Worm (Caenorhabditis elegans) whole organism, L2 larva: ENCODE measurements around the gene C34B4.5.

Experiments used
- C34F6.9 ChIP-seq: fragments of 150-350 bp; optimal IDR thresholded peaks from 2 replicates; lab custom pipeline; 2014; ENCODE audit warnings: missing biosample characterization, missing genetic modification characterization
- F13H6.1 ChIP-seq: sonication (generic microtip); optimal IDR thresholded peaks from 2 replicates; lab custom pipeline; 2016; ENCODE audit warnings: missing genetic modification characterization, missing compliant biosample characterization
- R02D3.7 ChIP-seq: fragments of 150-350 bp; optimal IDR thresholded peaks from 2 replicates; lab custom pipeline; 2014; ENCODE audit warnings: missing biosample characterization, missing genetic modification characterization
- ZK546.5 ChIP-seq: sonication (generic microtip); optimal IDR thresholded peaks from 2 replicates; lab custom pipeline; 2017; ENCODE audit warnings: missing biosample characterization, missing genetic modification characterization
- alr-1 ChIP-seq: fragments of 150-350 bp; optimal IDR thresholded peaks from 2 replicates; lab custom pipeline; 2014; ENCODE audit warnings: missing biosample characterization, missing genetic modification characterization
- ama-1 ChIP-seq: fragments of 150-350 bp; optimal IDR thresholded peaks from 2 replicates; lab custom pipeline; 2018; ENCODE audit warnings: inconsistent platforms
- blmp-1 ChIP-seq: sonication (generic microtip); optimal IDR thresholded peaks from 2 replicates; lab custom pipeline; 2017; ENCODE audit warnings: missing genetic modification characterization, mild to moderate bottlenecking, missing compliant biosample characterization, antibody characterized with exemption, moderate library complexity; ENCODE audit not compliant: insufficient read depth
- ceh-16 ChIP-seq: fragments of 150-350 bp; optimal IDR thresholded peaks from 2 replicates; lab custom pipeline; 2014; ENCODE audit warnings: missing biosample characterization, missing genetic modification characterization
- crh-2 ChIP-seq: sonication (generic microtip); optimal IDR thresholded peaks from 2 replicates; lab custom pipeline; 2017; ENCODE audit warnings: missing biosample characterization, missing genetic modification characterization
- dmd-4 ChIP-seq: sonication (generic microtip); optimal IDR thresholded peaks from 2 replicates; lab custom pipeline; 2017; ENCODE audit warnings: missing biosample characterization, missing genetic modification characterization
- fos-1 ChIP-seq: fragments of 150-350 bp; optimal IDR thresholded peaks from 2 replicates; lab custom pipeline; 2014; ENCODE audit warnings: missing biosample characterization, missing genetic modification characterization
- gmeb-1 ChIP-seq: fragments of 150-350 bp; optimal IDR thresholded peaks from 2 replicates; lab custom pipeline; 2014; ENCODE audit warnings: missing biosample characterization, missing genetic modification characterization
- lin-11 ChIP-seq: fragments of 150-350 bp; sonication (generic microtip); optimal IDR thresholded peaks from 2 replicates; lab custom pipeline; 2014; ENCODE audit warnings: missing biosample characterization, missing genetic modification characterization, inconsistent platforms, mixed read lengths
- lin-13 ChIP-seq: fragments of 150-350 bp; optimal IDR thresholded peaks from 2 replicates; lab custom pipeline; 2014; ENCODE audit warnings: missing biosample characterization, missing genetic modification reagents, missing genetic modification characterization
- lsy-2 ChIP-seq, 2 experiments: fragments of 150-350 bp in 1 of 2; sonication (generic microtip) in 1 of 2; optimal IDR thresholded peaks; 2 replicates each; lab custom pipeline; 2014 to 2017; ENCODE audit warnings: missing biosample characterization in 2 of 2, missing genetic modification characterization in 2 of 2
- mab-5 ChIP-seq: fragments of 150-350 bp; optimal IDR thresholded peaks from 2 replicates; lab custom pipeline; 2014; ENCODE audit warnings: missing biosample characterization, missing genetic modification characterization
- mbf-1 ChIP-seq: sonication (generic microtip); optimal IDR thresholded peaks from 2 replicates; lab custom pipeline; 2017; ENCODE audit warnings: missing biosample characterization, missing genetic modification characterization
- mdl-1 ChIP-seq, 2 experiments: fragments of 150-350 bp in 1 of 2; sonication (generic microtip) in 1 of 2; optimal IDR thresholded peaks; 2 replicates each; lab custom pipeline; 2017; ENCODE audit warnings: missing biosample characterization in 2 of 2, missing genetic modification characterization in 2 of 2
- nhr-10 ChIP-seq: sonication (generic microtip); optimal IDR thresholded peaks from 2 replicates; lab custom pipeline; 2017; ENCODE audit warnings: missing biosample characterization, missing genetic modification characterization
- nhr-12 ChIP-seq: fragments of 150-350 bp; optimal IDR thresholded peaks from 2 replicates; lab custom pipeline; 2014; ENCODE audit warnings: missing biosample characterization, missing genetic modification characterization
- nhr-129 ChIP-seq: fragments of 150-350 bp; optimal IDR thresholded peaks from 2 replicates; lab custom pipeline; 2014; ENCODE audit warnings: missing biosample characterization, missing genetic modification characterization
- nhr-21 ChIP-seq: fragments of 150-350 bp; optimal IDR thresholded peaks from 2 replicates; lab custom pipeline; 2014; ENCODE audit warnings: missing biosample characterization, missing genetic modification characterization
- nhr-237 ChIP-seq: fragments of 150-350 bp; optimal IDR thresholded peaks from 2 replicates; lab custom pipeline; 2014; ENCODE audit warnings: missing biosample characterization, missing genetic modification characterization
- nhr-25 ChIP-seq: fragments of 150-350 bp; sonication (generic microtip); optimal IDR thresholded peaks from 3 replicates; lab custom pipeline; 2014; ENCODE audit warnings: missing biosample characterization, missing genetic modification characterization
- nhr-6 ChIP-seq: fragments of 150-350 bp; optimal IDR thresholded peaks from 2 replicates; lab custom pipeline; 2014; ENCODE audit warnings: missing biosample characterization, missing genetic modification characterization
- nhr-77 ChIP-seq: fragments of 150-350 bp; optimal IDR thresholded peaks from 2 replicates; lab custom pipeline; 2014; ENCODE audit warnings: missing biosample characterization, missing genetic modification characterization
- sem-4 ChIP-seq: fragments of 150-350 bp; optimal IDR thresholded peaks from 2 replicates; lab custom pipeline; 2014; ENCODE audit warnings: missing biosample characterization, missing genetic modification reagents, missing genetic modification characterization
- skn-1 ChIP-seq: sonication (generic microtip); optimal IDR thresholded peaks from 2 replicates; lab custom pipeline; 2017; ENCODE audit warnings: missing biosample characterization, missing genetic modification characterization
- sma-3 ChIP-seq: sonication (generic microtip); optimal IDR thresholded peaks from 2 replicates; lab custom pipeline; 2016; ENCODE audit warnings: missing genetic modification reagents, missing genetic modification characterization, missing compliant biosample characterization
- sma-9 ChIP-seq, 2 experiments: fragments of 150-350 bp in 1 of 2; sonication (generic microtip) in 1 of 2; optimal IDR thresholded peaks; 2 replicates each; lab custom pipeline; 2014 to 2016; ENCODE audit warnings: missing genetic modification characterization in 2 of 2, mild to moderate bottlenecking in 1 of 2, missing biosample characterization in 1 of 2, missing compliant biosample characterization in 1 of 2, missing genetic modification reagents in 1 of 2, moderate library complexity in 1 of 2
- snpc-4 ChIP-seq: fragments of 150-350 bp; optimal IDR thresholded peaks from 2 replicates; lab custom pipeline; 2014; ENCODE audit warnings: missing biosample characterization, missing genetic modification characterization
- unc-39 ChIP-seq: fragments of 150-350 bp; optimal IDR thresholded peaks from 2 replicates; lab custom pipeline; 2014; ENCODE audit warnings: missing biosample characterization, missing genetic modification characterization
- unc-55 ChIP-seq: fragments of 150-350 bp; sonication (generic microtip); optimal IDR thresholded peaks from 3 replicates; lab custom pipeline; 2014; ENCODE audit warnings: missing biosample characterization, missing genetic modification reagents, missing genetic modification characterization
- zag-1 ChIP-seq: fragments of 150-350 bp; optimal IDR thresholded peaks from 2 replicates; lab custom pipeline; 2014; ENCODE audit warnings: missing biosample characterization, missing genetic modification characterization
- ztf-4 ChIP-seq: fragments of 150-350 bp; optimal IDR thresholded peaks from 2 replicates; lab custom pipeline; 2014; ENCODE audit warnings: missing biosample characterization, missing genetic modification characterization

C34B4.5 gene

DNA sequence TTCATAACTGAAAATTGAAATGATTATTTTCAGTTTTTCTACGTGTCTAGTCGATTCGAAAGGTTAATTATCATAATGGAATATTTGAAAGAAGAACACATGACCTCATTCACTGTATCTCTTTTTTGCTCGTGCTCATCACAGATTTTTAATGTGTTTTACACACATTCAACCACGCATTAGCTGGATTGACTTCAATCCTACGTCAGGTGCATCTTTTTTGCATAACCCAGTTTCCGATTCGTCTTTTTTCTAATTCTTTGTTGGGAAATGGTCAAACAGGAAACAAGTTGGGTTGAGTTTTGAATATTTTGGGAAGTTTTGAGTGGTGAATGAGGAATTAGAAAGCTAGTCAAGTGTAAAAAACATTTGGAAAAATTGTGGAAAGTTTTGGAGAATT lies 25.5 kb upstream of the C34B4.5 start:
- TF ChIP-seq sma-3: no peak
- no peak for TF ChIP-seq mbf-1 (tag; lab: Kevin White, UChicago)
- no peak for TF ChIP-seq crh-2 (tag; lab: Kevin White, UChicago)
- TF ChIP-seq ceh-16 (tag; lab: Kevin White, UChicago): no peak

ce11 chrV:13071052-13071451 lies 24.7 kb upstream of the C34B4.5 start, which contains the start of gene C34B4.3:
Gene C34B4.3 (minus strand): TSS chrV:13071152.
- TF ChIP-seq ceh-16 (tag; lab: Kevin White, UChicago): no peak
- no peak for TF ChIP-seq ama-1 (lab: Kevin White, UChicago)
- no peak for TF ChIP-seq alr-1 (tag; lab: Kevin White, UChicago)
- TF ChIP-seq fos-1 (tag; lab: Kevin White, UChicago): no peak
- no peak for TF ChIP-seq mab-5 (tag; lab: Kevin White, UChicago)
- no peak for TF ChIP-seq snpc-4 (tag; lab: Kevin White, UChicago)
- no peak for TF ChIP-seq nhr-21

- TF ChIP-seq F13H6.1 (tag; lab: Kevin White, UChicago): no peak
- TF ChIP-seq nhr-25 (tag; lab: Kevin White, UChicago): peak; percentile 51
- TF ChIP-seq mdl-1 (tag; optimal IDR thresholded peaks at IDR 0.05; lab: Kevin White, UChicago): no peak
Measured at ce11 chrV:13073145-13073544, 22.6 kb upstream of the C34B4.5 start.

DNA sequence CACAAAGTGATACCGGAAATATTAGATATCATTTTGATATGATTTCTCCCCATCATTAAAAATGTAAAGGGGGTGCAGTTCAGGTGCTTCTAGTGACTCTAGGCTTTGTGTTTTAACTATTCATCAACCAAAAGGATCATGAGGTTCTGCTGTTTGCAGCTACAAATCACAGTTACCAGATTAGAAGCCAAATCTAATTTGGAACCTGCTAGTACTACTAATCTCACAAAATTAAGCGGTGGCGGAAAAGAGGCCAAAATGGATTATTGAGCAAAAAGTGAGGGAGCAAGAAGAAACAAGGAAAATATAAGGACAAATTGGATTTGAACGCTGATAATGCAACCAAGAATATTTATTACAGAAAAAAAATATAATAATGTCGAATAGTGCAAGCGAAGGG lies 21.6 kb upstream of the C34B4.5 start:
- TF ChIP-seq R02D3.7 (tag; lab: Kevin White, UChicago) (no peak), nhr-12 (tag; lab: Kevin White, UChicago) (no peak), unc-39 (tag; lab: Kevin White, UChicago) (no peak), blmp-1 (tag; lab: Kevin White, UChicago) (no peak), ceh-16 (tag; lab: Kevin White, UChicago) (no peak), lsy-2 (tag; optimal IDR thresholded peaks at IDR 0.05; lab: Kevin White, UChicago) (no peak), dmd-4 (no peak), nhr-21 (no peak), fos-1 (tag; lab: Kevin White, UChicago) (no peak), lin-11 (tag; lab: Kevin White, UChicago) (no peak), ztf-4 (tag; lab: Kevin White, UChicago) (no peak), C34F6.9 (tag; lab: Kevin White, UChicago) (no peak), skn-1 (tag; lab: Kevin White, UChicago) (no peak), ama-1 (lab: Kevin White, UChicago) (no peak), nhr-77 (tag; lab: Kevin White, UChicago) (no peak), crh-2 (tag; lab: Kevin White, UChicago) (no peak), nhr-6 (no peak), nhr-129 (tag; lab: Kevin White, UChicago) (no peak), sma-9 (GFP tag; optimal IDR thresholded peaks at IDR 0.05; lab: Kevin White, UChicago) (no peak), sma-9 (tag; optimal IDR thresholded peaks at IDR 0.05; lab: Kevin White, UChicago) (no peak)

DNA sequence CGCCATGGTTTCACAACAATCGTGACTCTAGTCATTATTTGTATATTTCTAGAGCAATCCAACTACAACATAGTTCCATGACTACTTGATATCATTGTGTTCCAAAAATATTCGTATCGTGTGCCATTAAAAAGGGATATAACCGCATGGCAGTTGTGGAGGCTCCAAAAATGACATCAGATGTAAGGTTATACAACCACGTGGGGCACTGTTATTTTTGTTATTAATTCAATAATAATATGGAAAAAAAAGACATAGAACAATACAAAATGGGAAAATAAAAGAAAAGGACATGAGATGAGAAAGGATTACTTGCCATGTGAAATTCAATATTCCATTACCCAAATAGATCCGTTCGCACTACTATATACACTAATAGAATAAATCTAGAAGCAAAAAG lies 20.3 kb upstream of the C34B4.5 start:
- TF ChIP-seq sma-3 (no peak), gmeb-1 (tag; lab: Kevin White, UChicago) (no peak), lin-13 (GFP tag; lab: Kevin White, UChicago) (no peak), nhr-237 (tag; lab: Kevin White, UChicago) (no peak), crh-2 (tag; lab: Kevin White, UChicago) (no peak), zag-1 (no peak), ZK546.5 (no peak), unc-55 (no peak), sem-4 (tag; lab: Kevin White, UChicago) (no peak), fos-1 (tag; lab: Kevin White, UChicago) (no peak), dmd-4 (no peak), alr-1 (tag; lab: Kevin White, UChicago) (no peak), mbf-1 (tag; lab: Kevin White, UChicago) (no peak), nhr-10 (tag; lab: Kevin White, UChicago) (no peak), nhr-21 (no peak)
